Worm (Caenorhabditis elegans): Measurements from ENCODE around the gene mltn-8.

ce11 chrV:350822-351221 is 29.3 kb downstream of the mltn-8 start:
- TF ChIP-seq tra-4 (tag; optimal IDR thresholded peaks at IDR 0.05) = no peak
- TF ChIP-seq tbx-37 (GFP tag; conservative IDR thresholded peaks at IDR 0.05) = no peak
- TF ChIP-seq hmbx-1 (tag; optimal IDR thresholded peaks at IDR 0.05) = no peak
- TF ChIP-seq pes-1 (GFP tag; IDR thresholded peaks at IDR 0.05) = no peak
- no peak for TF ChIP-seq ama-1 (optimal IDR thresholded peaks at IDR 0.05)
- no peak for TF ChIP-seq aly-1 (tag; optimal IDR thresholded peaks at IDR 0.05)
- no peak for TF ChIP-seq F13C5.2 (tag; optimal IDR thresholded peaks at IDR 0.05)
- no peak for TF ChIP-seq ceh-36 (tag; optimal IDR thresholded peaks at IDR 0.05)
- TF ChIP-seq hmg-4 (GFP tag; optimal IDR thresholded peaks at IDR 0.05) = no peak

Measured in whole organism, early embryonic.